Fruit fly (Drosophila melanogaster): Measurements from ENCODE around the gene Prp31.

Prp31 gene

dm6 chr3L:15203097-15203496 lies 44.2 kb downstream of the Prp31 start:
- TF ChIP-seq CG17801 (GFP tag; optimal IDR thresholded peaks at IDR 0.05; ENCODE audit: partially characterized antibody) = no peak

- no peak for TF ChIP-seq CG17801 (GFP tag; optimal IDR thresholded peaks at IDR 0.05; ENCODE audit: partially characterized antibody)
Measured at dm6 chr3L:15203585-15203984, 44.7 kb downstream of the Prp31 start.

- TF ChIP-seq CG17801 (GFP tag; optimal IDR thresholded peaks at IDR 0.05; ENCODE audit: partially characterized antibody) = no peak
Measured at dm6 chr3L:15206058-15206457, 47.2 kb downstream of the Prp31 start.

dm6 chr3L:15207544-15207943 lies 48.6 kb downstream of the Prp31 start, which contains the start of gene Prx1:
Gene Prx1 (plus strand): TSS chr3L:15207844.
- no peak for TF ChIP-seq CG17801 (GFP tag; optimal IDR thresholded peaks at IDR 0.05; ENCODE audit: partially characterized antibody)

- TF ChIP-seq CG17801 (GFP tag; optimal IDR thresholded peaks at IDR 0.05; ENCODE audit: partially characterized antibody) = no peak
Measured at dm6 chr3L:15208695-15209450, 50.0 kb downstream of the Prp31 start.

Measured in ovary, adult (tissue).